Worm (Caenorhabditis elegans) whole organism, L2 larva: ENCODE results near the gene F02A9.7.

Experiments used
- aly-2 ChIP-seq: fragments of 150-350 bp; optimal IDR thresholded peaks from 2 replicates; lab custom pipeline; 2014; ENCODE audit warnings: missing biosample characterization, missing genetic modification characterization
- ama-1 ChIP-seq: fragments of 150-350 bp; optimal IDR thresholded peaks from 2 replicates; lab custom pipeline; 2018; ENCODE audit warnings: inconsistent platforms
- ceh-16 ChIP-seq: fragments of 150-350 bp; optimal IDR thresholded peaks from 2 replicates; lab custom pipeline; 2014; ENCODE audit warnings: missing biosample characterization, missing genetic modification characterization
- ceh-82 ChIP-seq: fragments of 150-350 bp; optimal IDR thresholded peaks from 2 replicates; lab custom pipeline; 2014; ENCODE audit warnings: missing biosample characterization, missing genetic modification characterization
- elt-1 ChIP-seq: fragments of 150-350 bp; optimal IDR thresholded peaks from 2 replicates; lab custom pipeline; 2014; ENCODE audit warnings: missing biosample characterization, missing genetic modification characterization
- fos-1 ChIP-seq: fragments of 150-350 bp; optimal IDR thresholded peaks from 2 replicates; lab custom pipeline; 2014; ENCODE audit warnings: missing biosample characterization, missing genetic modification characterization

ce11 chrIII:9026951-9027350 is 48.5 kb downstream of the F02A9.7 start, which contains the start of gene F59B2.13:
- TF ChIP-seq fos-1 (tag; lab: Kevin White, UChicago) = no peak
- no peak for TF ChIP-seq ama-1
- TF ChIP-seq elt-1 (tag; lab: Kevin White, UChicago) = no peak
- no peak for TF ChIP-seq aly-2 (tag; lab: Kevin White, UChicago)
- TF ChIP-seq ceh-16 = no peak
- TF ChIP-seq ceh-82 = no peak
